Fruit fly (Drosophila melanogaster): ENCODE measurements around the gene CG34357.
A peak's percentile ranks its signal among the peaks of the same experiment; 100 is the strongest.

- TF ChIP-seq Vsx2 (GFP tag; optimal IDR thresholded peaks at IDR 0.05; ENCODE audit: partially characterized antibody), result peak; percentile 98
- TF ChIP-seq pan (optimal IDR thresholded peaks at IDR 0.05), result no peak
- TF ChIP-seq Sp1 (GFP tag; optimal IDR thresholded peaks at IDR 0.05), result peak; percentile 13
- TF ChIP-seq usp (GFP tag; optimal IDR thresholded peaks at IDR 0.05), result no peak
- TF ChIP-seq h (GFP tag; optimal IDR thresholded peaks at IDR 0.05), result peak; percentile 63
- no peak for TF ChIP-seq lola (GFP tag; optimal IDR thresholded peaks at IDR 0.05)
- TF ChIP-seq Abd-B (GFP tag; optimal IDR thresholded peaks at IDR 0.05), result no peak
- no peak for TF ChIP-seq brk (GFP tag; optimal IDR thresholded peaks at IDR 0.05)
- peak; percentile 48 for TF ChIP-seq sv (GFP tag; optimal IDR thresholded peaks at IDR 0.05)
Measured at dm6 chr3R:4453213-4453956, 104.5 kb downstream of the CG34357 start.

All from whole organism, wandering third instar larva.